Worm (Caenorhabditis elegans) whole organism, L2 larva: ENCODE data around the gene cec-1.

ENCODE experiments used
- C34F6.9 ChIP-seq: fragments of 150-350 bp; optimal IDR thresholded peaks from 2 replicates; lab custom pipeline; 2014; ENCODE audit warnings: missing biosample characterization, missing genetic modification characterization
- F13H6.1 ChIP-seq: sonication (generic microtip); optimal IDR thresholded peaks from 2 replicates; lab custom pipeline; 2016; ENCODE audit warnings: missing genetic modification characterization, missing compliant biosample characterization
- R02D3.7 ChIP-seq: fragments of 150-350 bp; optimal IDR thresholded peaks from 2 replicates; lab custom pipeline; 2014; ENCODE audit warnings: missing biosample characterization, missing genetic modification characterization
- Y55F3AM.14 ChIP-seq: fragments of 200-800 bp; sonication (Bioruptor generic); optimal IDR thresholded peaks from 2 replicates; lab custom pipeline; 2018; ENCODE audit warnings: mild to moderate bottlenecking, missing genetic modification characterization, missing compliant biosample characterization
- ZK546.5 ChIP-seq: sonication (generic microtip); optimal IDR thresholded peaks from 2 replicates; lab custom pipeline; 2017; ENCODE audit warnings: missing biosample characterization, missing genetic modification characterization
- alr-1 ChIP-seq: fragments of 150-350 bp; optimal IDR thresholded peaks from 2 replicates; lab custom pipeline; 2014; ENCODE audit warnings: missing biosample characterization, missing genetic modification characterization
- aly-2 ChIP-seq: fragments of 150-350 bp; optimal IDR thresholded peaks from 2 replicates; lab custom pipeline; 2014; ENCODE audit warnings: missing biosample characterization, missing genetic modification characterization
- ama-1 ChIP-seq: fragments of 150-350 bp; optimal IDR thresholded peaks from 2 replicates; lab custom pipeline; 2018; ENCODE audit warnings: inconsistent platforms
- blmp-1 ChIP-seq: sonication (generic microtip); optimal IDR thresholded peaks from 2 replicates; lab custom pipeline; 2017; ENCODE audit warnings: missing genetic modification characterization, mild to moderate bottlenecking, missing compliant biosample characterization, antibody characterized with exemption, moderate library complexity; ENCODE audit not compliant: insufficient read depth
- ceh-16 ChIP-seq: fragments of 150-350 bp; optimal IDR thresholded peaks from 2 replicates; lab custom pipeline; 2014; ENCODE audit warnings: missing biosample characterization, missing genetic modification characterization
- ceh-82 ChIP-seq: fragments of 150-350 bp; optimal IDR thresholded peaks from 2 replicates; lab custom pipeline; 2014; ENCODE audit warnings: missing biosample characterization, missing genetic modification characterization
- crh-2 ChIP-seq: sonication (generic microtip); optimal IDR thresholded peaks from 2 replicates; lab custom pipeline; 2017; ENCODE audit warnings: missing biosample characterization, missing genetic modification characterization
- dmd-4 ChIP-seq: sonication (generic microtip); optimal IDR thresholded peaks from 2 replicates; lab custom pipeline; 2017; ENCODE audit warnings: missing biosample characterization, missing genetic modification characterization
- egl-27 ChIP-seq: sonication (generic microtip); optimal IDR thresholded peaks from 3 replicates; lab custom pipeline; 2017; ENCODE audit warnings: missing biosample characterization, missing genetic modification reagents, missing genetic modification characterization
- elt-1 ChIP-seq: fragments of 150-350 bp; optimal IDR thresholded peaks from 2 replicates; lab custom pipeline; 2014; ENCODE audit warnings: missing biosample characterization, missing genetic modification characterization
- elt-3 ChIP-seq: sonication (generic microtip); optimal IDR thresholded peaks from 2 replicates; lab custom pipeline; 2017; ENCODE audit warnings: missing biosample characterization, missing genetic modification characterization
- fos-1 ChIP-seq: fragments of 150-350 bp; optimal IDR thresholded peaks from 2 replicates; lab custom pipeline; 2014; ENCODE audit warnings: missing biosample characterization, missing genetic modification characterization
- gmeb-1 ChIP-seq: fragments of 150-350 bp; optimal IDR thresholded peaks from 2 replicates; lab custom pipeline; 2014; ENCODE audit warnings: missing biosample characterization, missing genetic modification characterization
- lin-11 ChIP-seq: fragments of 150-350 bp; sonication (generic microtip); optimal IDR thresholded peaks from 2 replicates; lab custom pipeline; 2014; ENCODE audit warnings: missing biosample characterization, missing genetic modification characterization, inconsistent platforms, mixed read lengths
- lin-13 ChIP-seq: fragments of 150-350 bp; optimal IDR thresholded peaks from 2 replicates; lab custom pipeline; 2014; ENCODE audit warnings: missing biosample characterization, missing genetic modification reagents, missing genetic modification characterization
- lin-39 ChIP-seq: fragments of 150-350 bp; optimal IDR thresholded peaks from 2 replicates; lab custom pipeline; 2014; ENCODE audit warnings: missing biosample characterization, missing genetic modification reagents, missing genetic modification characterization
- lsy-2 ChIP-seq, 2 experiments: fragments of 150-350 bp in 1 of 2; sonication (generic microtip) in 1 of 2; optimal IDR thresholded peaks; 2 replicates each; lab custom pipeline; 2014 to 2017; ENCODE audit warnings: missing biosample characterization in 2 of 2, missing genetic modification characterization in 2 of 2
- mab-5 ChIP-seq: fragments of 150-350 bp; optimal IDR thresholded peaks from 2 replicates; lab custom pipeline; 2014; ENCODE audit warnings: missing biosample characterization, missing genetic modification characterization
- mbf-1 ChIP-seq: sonication (generic microtip); optimal IDR thresholded peaks from 2 replicates; lab custom pipeline; 2017; ENCODE audit warnings: missing biosample characterization, missing genetic modification characterization
- mdl-1 ChIP-seq, 2 experiments: fragments of 150-350 bp in 1 of 2; sonication (generic microtip) in 1 of 2; optimal IDR thresholded peaks; 2 replicates each; lab custom pipeline; 2017; ENCODE audit warnings: missing biosample characterization in 2 of 2, missing genetic modification characterization in 2 of 2
- nhr-10 ChIP-seq: sonication (generic microtip); optimal IDR thresholded peaks from 2 replicates; lab custom pipeline; 2017; ENCODE audit warnings: missing biosample characterization, missing genetic modification characterization
- nhr-11 ChIP-seq: fragments of 150-350 bp; optimal IDR thresholded peaks from 2 replicates; lab custom pipeline; 2014; ENCODE audit warnings: missing biosample characterization, missing genetic modification characterization
- nhr-12 ChIP-seq: fragments of 150-350 bp; optimal IDR thresholded peaks from 2 replicates; lab custom pipeline; 2014; ENCODE audit warnings: missing biosample characterization, missing genetic modification characterization
- nhr-129 ChIP-seq: fragments of 150-350 bp; optimal IDR thresholded peaks from 2 replicates; lab custom pipeline; 2014; ENCODE audit warnings: missing biosample characterization, missing genetic modification characterization
- nhr-21 ChIP-seq: fragments of 150-350 bp; optimal IDR thresholded peaks from 2 replicates; lab custom pipeline; 2014; ENCODE audit warnings: missing biosample characterization, missing genetic modification characterization
- nhr-23 ChIP-seq: fragments of 150-350 bp; optimal IDR thresholded peaks from 2 replicates; lab custom pipeline; 2014; ENCODE audit warnings: missing biosample characterization, missing genetic modification reagents, missing genetic modification characterization
- nhr-237 ChIP-seq: fragments of 150-350 bp; optimal IDR thresholded peaks from 2 replicates; lab custom pipeline; 2014; ENCODE audit warnings: missing biosample characterization, missing genetic modification characterization
- nhr-25 ChIP-seq: fragments of 150-350 bp; sonication (generic microtip); optimal IDR thresholded peaks from 3 replicates; lab custom pipeline; 2014; ENCODE audit warnings: missing biosample characterization, missing genetic modification characterization
- nhr-6 ChIP-seq: fragments of 150-350 bp; optimal IDR thresholded peaks from 2 replicates; lab custom pipeline; 2014; ENCODE audit warnings: missing biosample characterization, missing genetic modification characterization
- nhr-77 ChIP-seq: fragments of 150-350 bp; optimal IDR thresholded peaks from 2 replicates; lab custom pipeline; 2014; ENCODE audit warnings: missing biosample characterization, missing genetic modification characterization
- peb-1 ChIP-seq: fragments of 150-350 bp; optimal IDR thresholded peaks from 2 replicates; lab custom pipeline; 2014; ENCODE audit warnings: missing biosample characterization, missing genetic modification characterization
- sem-4 ChIP-seq: fragments of 150-350 bp; optimal IDR thresholded peaks from 2 replicates; lab custom pipeline; 2014; ENCODE audit warnings: missing biosample characterization, missing genetic modification reagents, missing genetic modification characterization
- skn-1 ChIP-seq: sonication (generic microtip); optimal IDR thresholded peaks from 2 replicates; lab custom pipeline; 2017; ENCODE audit warnings: missing biosample characterization, missing genetic modification characterization
- sma-3 ChIP-seq: sonication (generic microtip); optimal IDR thresholded peaks from 2 replicates; lab custom pipeline; 2016; ENCODE audit warnings: missing genetic modification reagents, missing genetic modification characterization, missing compliant biosample characterization
- sma-9 ChIP-seq, 2 experiments: fragments of 150-350 bp in 1 of 2; sonication (generic microtip) in 1 of 2; optimal IDR thresholded peaks; 2 replicates each; lab custom pipeline; 2014 to 2016; ENCODE audit warnings: missing genetic modification characterization in 2 of 2, mild to moderate bottlenecking in 1 of 2, missing biosample characterization in 1 of 2, missing compliant biosample characterization in 1 of 2, missing genetic modification reagents in 1 of 2, moderate library complexity in 1 of 2
- snpc-4 ChIP-seq: fragments of 150-350 bp; optimal IDR thresholded peaks from 2 replicates; lab custom pipeline; 2014; ENCODE audit warnings: missing biosample characterization, missing genetic modification characterization
- unc-39 ChIP-seq: fragments of 150-350 bp; optimal IDR thresholded peaks from 2 replicates; lab custom pipeline; 2014; ENCODE audit warnings: missing biosample characterization, missing genetic modification characterization
- unc-55 ChIP-seq: fragments of 150-350 bp; sonication (generic microtip); optimal IDR thresholded peaks from 3 replicates; lab custom pipeline; 2014; ENCODE audit warnings: missing biosample characterization, missing genetic modification reagents, missing genetic modification characterization
- unc-62 ChIP-seq: fragments of 150-350 bp; optimal IDR thresholded peaks from 2 replicates; lab custom pipeline; 2014; ENCODE audit warnings: missing biosample characterization, missing genetic modification reagents, missing genetic modification characterization
- zag-1 ChIP-seq: fragments of 150-350 bp; optimal IDR thresholded peaks from 2 replicates; lab custom pipeline; 2014; ENCODE audit warnings: missing biosample characterization, missing genetic modification characterization
- ztf-1 ChIP-seq: fragments of 200-800 bp; sonication (Bioruptor generic); conservative IDR thresholded peaks from 2 replicates; pipeline ENCODE4 v1.3.6; 2022; ENCODE audit warnings: missing genetic modification characterization, missing compliant biosample characterization
- ztf-11 ChIP-seq: sonication (generic microtip); optimal IDR thresholded peaks from 2 replicates; lab custom pipeline; 2017; ENCODE audit warnings: missing biosample characterization, missing genetic modification characterization
- ztf-4 ChIP-seq: fragments of 150-350 bp; optimal IDR thresholded peaks from 2 replicates; lab custom pipeline; 2014; ENCODE audit warnings: missing biosample characterization, missing genetic modification characterization

Gene cec-1

ce11 chrIII:8429497-8429896 lies 3.4 kb downstream of the cec-1 start:
- TF ChIP-seq elt-1 (tag; lab: Kevin White, UChicago) = no peak
- TF ChIP-seq unc-62 (GFP tag; lab: Kevin White, UChicago) = no peak
- no peak for TF ChIP-seq unc-39
- TF ChIP-seq nhr-10 = no peak
- TF ChIP-seq nhr-11 = no peak
- no peak for TF ChIP-seq nhr-129
- TF ChIP-seq F13H6.1 = no peak
- no peak for TF ChIP-seq alr-1 (tag; lab: Kevin White, UChicago)
- TF ChIP-seq ceh-16 (tag; lab: Kevin White, UChicago) = no peak
- TF ChIP-seq lin-13 (GFP tag; lab: Kevin White, UChicago) = no peak

ce11 chrIII:8432143-8432542 lies 6.0 kb downstream of the cec-1 start, which contains the start of gene ZK1236.5:
Gene ZK1236.5 (minus strand): TSS chrIII:8432214.
- no peak for TF ChIP-seq fos-1 (tag; lab: Kevin White, UChicago)
- TF ChIP-seq mbf-1 (tag; lab: Kevin White, UChicago) = no peak
- TF ChIP-seq nhr-12 (tag; lab: Kevin White, UChicago) = no peak
- TF ChIP-seq sma-3 (GFP tag; lab: Kevin White, UChicago) = peak; percentile 3
- TF ChIP-seq lin-11 (tag; lab: Kevin White, UChicago) = no peak
- no peak for TF ChIP-seq nhr-10
- peak; percentile 22 for TF ChIP-seq lin-13 (GFP tag; lab: Kevin White, UChicago)
- no peak for TF ChIP-seq dmd-4 (tag; lab: Kevin White, UChicago)
- TF ChIP-seq skn-1 = no peak
- no peak for TF ChIP-seq sem-4
- peak; percentile 12 for TF ChIP-seq crh-2 (tag; lab: Kevin White, UChicago)
- TF ChIP-seq Y55F3AM.14 (GFP tag; lab: Kevin White, UChicago) = no peak
- peak; percentile 58 for TF ChIP-seq C34F6.9
- no peak for TF ChIP-seq F13H6.1
- TF ChIP-seq ceh-82 = no peak
- no peak for TF ChIP-seq unc-39
- peak; percentile 17 for TF ChIP-seq nhr-129
- no peak for TF ChIP-seq nhr-237 (tag; lab: Kevin White, UChicago)
- TF ChIP-seq sma-9 (GFP tag; optimal IDR thresholded peaks at IDR 0.05; lab: Kevin White, UChicago) = no peak
- TF ChIP-seq sma-9 (tag; optimal IDR thresholded peaks at IDR 0.05; lab: Kevin White, UChicago) = no peak
- no peak for TF ChIP-seq ama-1 (lab: Kevin White, UChicago)
- TF ChIP-seq peb-1 = no peak
- no peak for TF ChIP-seq alr-1 (tag; lab: Kevin White, UChicago)
- TF ChIP-seq nhr-23 (tag; lab: Kevin White, UChicago) = no peak
- no peak for TF ChIP-seq lin-39 (tag; lab: Kevin White, UChicago)
- no peak for TF ChIP-seq ZK546.5 (tag; lab: Kevin White, UChicago)
- TF ChIP-seq unc-55 (GFP tag; lab: Kevin White, UChicago) = peak; percentile 40
- TF ChIP-seq lsy-2 (tag; optimal IDR thresholded peaks at IDR 0.05; lab: Kevin White, UChicago) = peak; percentile 3 to 72
- TF ChIP-seq nhr-11 = no peak
- TF ChIP-seq ceh-16 (tag; lab: Kevin White, UChicago) = no peak
- no peak for TF ChIP-seq nhr-6 (tag; lab: Kevin White, UChicago)
- TF ChIP-seq aly-2 (tag; lab: Kevin White, UChicago) = no peak
- no peak for TF ChIP-seq mdl-1 (tag; optimal IDR thresholded peaks at IDR 0.05; lab: Kevin White, UChicago)
- TF ChIP-seq mab-5 (tag; lab: Kevin White, UChicago) = no peak
- no peak for TF ChIP-seq blmp-1 (tag; lab: Kevin White, UChicago)
- TF ChIP-seq zag-1 (tag; lab: Kevin White, UChicago) = no peak
- TF ChIP-seq unc-62 (GFP tag; lab: Kevin White, UChicago) = no peak
- TF ChIP-seq ztf-11 (tag; lab: Kevin White, UChicago) = no peak
- no peak for TF ChIP-seq snpc-4 (tag; lab: Kevin White, UChicago)
- no peak for TF ChIP-seq ztf-1 (GFP tag; lab: Robert Waterston, UW)
- TF ChIP-seq elt-3 (tag; lab: Kevin White, UChicago) = no peak
- no peak for TF ChIP-seq nhr-77 (tag; lab: Kevin White, UChicago)
- TF ChIP-seq egl-27 (tag; lab: Kevin White, UChicago) = no peak
- TF ChIP-seq gmeb-1 (tag; lab: Kevin White, UChicago) = peak; percentile 30
- TF ChIP-seq nhr-21 = no peak
- no peak for TF ChIP-seq ztf-4
- no peak for TF ChIP-seq elt-1 (tag; lab: Kevin White, UChicago)
- TF ChIP-seq R02D3.7 (tag; lab: Kevin White, UChicago) = peak; percentile 90
- peak; percentile 9 for TF ChIP-seq nhr-25 (tag; lab: Kevin White, UChicago)
